Fruit fly (Drosophila melanogaster) whole organism, prepupa: ENCODE data around the gene dlp.

Experiments
- Blimp-1 ChIP-seq: fragments of 200-800 bp; sonication (Bioruptor generic); optimal IDR thresholded peaks from 3 replicates; lab custom pipeline; 2017; ENCODE audit warnings: missing biosample characterization, missing genetic modification characterization, mild to moderate bottlenecking, moderate library complexity, missing genetic modification reagents
- CG10631 ChIP-seq: fragments of 200-800 bp; sonication (Bioruptor generic); optimal IDR thresholded peaks from 2 replicates; lab custom pipeline; 2016; ENCODE audit warnings: missing biosample characterization, missing genetic modification characterization
- CG10669 ChIP-seq: fragments of 200-800 bp; sonication (Bioruptor generic); optimal IDR thresholded peaks from 3 replicates; lab custom pipeline; 2018; ENCODE audit warnings: missing biosample characterization, mild to moderate bottlenecking, missing genetic modification characterization, moderate library complexity
- CG11294 ChIP-seq: fragments of 200-800 bp; sonication (Bioruptor generic); IDR thresholded peaks from 2 replicates; pipeline ENCODE4 v1.3.6; 2022; ENCODE audit warnings: missing biosample characterization, missing genetic modification characterization
- CG11762 ChIP-seq: fragments of 200-800 bp; sonication (Bioruptor generic); optimal IDR thresholded peaks from 3 replicates; lab custom pipeline; 2016; ENCODE audit warnings: missing biosample characterization, missing genetic modification characterization; ENCODE audit not compliant: insufficient read depth
- CG1621 ChIP-seq: fragments of 200-800 bp; sonication (Bioruptor generic); optimal IDR thresholded peaks from 3 replicates; lab custom pipeline; 2018; ENCODE audit warnings: missing biosample characterization, mild to moderate bottlenecking, missing genetic modification characterization
- CG3032 ChIP-seq: fragments of 200-800 bp; optimal IDR thresholded peaks from 2 replicates; lab custom pipeline; 2019; ENCODE audit warnings: missing biosample characterization, mild to moderate bottlenecking, missing genetic modification characterization, moderate library complexity
- CG31627 ChIP-seq: fragments of 200-800 bp; sonication (Bioruptor generic); optimal IDR thresholded peaks from 3 replicates; lab custom pipeline; 2016; ENCODE audit warnings: missing biosample characterization, missing genetic modification characterization
- CG32006 ChIP-seq: fragments of 200-800 bp; sonication (Bioruptor generic); optimal IDR thresholded peaks from 3 replicates; lab custom pipeline; 2017; ENCODE audit warnings: missing biosample characterization, mild to moderate bottlenecking, missing genetic modification characterization
- CG34406 ChIP-seq: fragments of 200-800 bp; sonication (Bioruptor generic); optimal IDR thresholded peaks from 3 replicates; lab custom pipeline; 2016; ENCODE audit warnings: missing biosample characterization, missing genetic modification characterization
- CG3919 ChIP-seq: fragments of 200-800 bp; sonication (Bioruptor generic); optimal IDR thresholded peaks from 3 replicates; lab custom pipeline; 2016; ENCODE audit warnings: missing biosample characterization, missing genetic modification characterization
- CG4318 ChIP-seq: fragments of 200-800 bp; sonication (Bioruptor generic); optimal IDR thresholded peaks from 3 replicates; lab custom pipeline; 2017; ENCODE audit warnings: missing biosample characterization, mild to moderate bottlenecking, missing genetic modification characterization
- CG6276 ChIP-seq: fragments of 200-800 bp; sonication (Bioruptor generic); optimal IDR thresholded peaks from 2 replicates; lab custom pipeline; 2017; ENCODE audit warnings: missing biosample characterization, mild to moderate bottlenecking, missing genetic modification characterization
- CG6808 ChIP-seq: fragments of 200-800 bp; sonication (Bioruptor generic); optimal IDR thresholded peaks from 3 replicates; lab custom pipeline; 2017; ENCODE audit warnings: missing biosample characterization, missing genetic modification characterization, mild to moderate bottlenecking, moderate library complexity, missing genetic modification reagents
- CG6854 ChIP-seq: fragments of 200-800 bp; sonication (Bioruptor generic); optimal IDR thresholded peaks from 2 replicates; lab custom pipeline; 2017; ENCODE audit warnings: missing biosample characterization, mild to moderate bottlenecking, missing genetic modification characterization
- CG7368 ChIP-seq: fragments of 200-800 bp; sonication (Bioruptor generic); optimal IDR thresholded peaks from 3 replicates; lab custom pipeline; 2016; ENCODE audit warnings: missing biosample characterization, missing genetic modification characterization
- CG8119 ChIP-seq: fragments of 200-800 bp; sonication (Bioruptor generic); IDR thresholded peaks from 3 replicates; pipeline ENCODE4 v1.3.6; 2022; ENCODE audit warnings: missing biosample characterization, missing genetic modification characterization
- CG8632 ChIP-seq: fragments of 200-800 bp; sonication (Bioruptor generic); optimal IDR thresholded peaks from 3 replicates; lab custom pipeline; 2016; ENCODE audit warnings: missing biosample characterization, missing genetic modification characterization
- CG9139 ChIP-seq: fragments of 200-800 bp; sonication (Bioruptor generic); optimal IDR thresholded peaks from 3 replicates; lab custom pipeline; 2017; ENCODE audit warnings: missing biosample characterization, mild to moderate bottlenecking, missing genetic modification characterization
- Eip75B ChIP-seq: fragments of 200-800 bp; sonication (Bioruptor generic); optimal IDR thresholded peaks from 3 replicates; lab custom pipeline; 2016; ENCODE audit warnings: missing biosample characterization, missing genetic modification characterization
- Eip93F ChIP-seq: fragments of 200-800 bp; sonication (Bioruptor generic); optimal IDR thresholded peaks from 2 replicates; lab custom pipeline; 2016; ENCODE audit warnings: missing biosample characterization, mild to moderate bottlenecking, missing genetic modification characterization
- Ets96B ChIP-seq: fragments of 200-800 bp; optimal IDR thresholded peaks from 2 replicates; lab custom pipeline; 2019; ENCODE audit warnings: missing biosample characterization, mild to moderate bottlenecking, missing genetic modification characterization, moderate library complexity
- Hr38 ChIP-seq: sonication (Bioruptor generic); optimal IDR thresholded peaks from 2 replicates; lab custom pipeline; 2016; ENCODE audit warnings: missing biosample characterization, missing genetic modification characterization
- Hr39 ChIP-seq: fragments of 200-800 bp; sonication (Bioruptor generic); optimal IDR thresholded peaks from 2 replicates; lab custom pipeline; 2016; ENCODE audit warnings: missing biosample characterization, missing genetic modification characterization
- Hr4 ChIP-seq: fragments of 200-800 bp; sonication (Bioruptor generic); optimal IDR thresholded peaks from 3 replicates; lab custom pipeline; 2016; ENCODE audit warnings: missing biosample characterization, missing genetic modification characterization
- Lpt ChIP-seq: fragments of 200-800 bp; sonication (Bioruptor generic); optimal IDR thresholded peaks from 3 replicates; lab custom pipeline; 2016; ENCODE audit warnings: missing biosample characterization, missing genetic modification characterization
- Met ChIP-seq: fragments of 200-800 bp; sonication (Bioruptor generic); optimal IDR thresholded peaks from 3 replicates; lab custom pipeline; 2016; ENCODE audit warnings: missing biosample characterization, missing genetic modification characterization
- OdsH ChIP-seq: fragments of 200-800 bp; sonication (Bioruptor generic); optimal IDR thresholded peaks from 3 replicates; lab custom pipeline; 2016; ENCODE audit warnings: missing biosample characterization, missing genetic modification characterization
- Smox ChIP-seq: fragments of 200-800 bp; sonication (Bioruptor generic); optimal IDR thresholded peaks from 3 replicates; lab custom pipeline; 2016; ENCODE audit warnings: missing biosample characterization, missing genetic modification characterization
- Sox15 ChIP-seq: fragments of 200-800 bp; sonication (Bioruptor generic); optimal IDR thresholded peaks from 3 replicates; lab custom pipeline; 2016; ENCODE audit warnings: missing biosample characterization, missing genetic modification characterization
- achi ChIP-seq: fragments of 200-800 bp; sonication (Bioruptor generic); optimal IDR thresholded peaks from 3 replicates; lab custom pipeline; 2016; ENCODE audit warnings: missing biosample characterization, missing genetic modification characterization
- acj6 ChIP-seq: fragments of 200-800 bp; sonication (Bioruptor generic); optimal IDR thresholded peaks from 3 replicates; lab custom pipeline; 2016; ENCODE audit warnings: missing biosample characterization, missing genetic modification characterization
- cyc ChIP-seq: fragments of 200-800 bp; sonication (Bioruptor generic); optimal IDR thresholded peaks from 3 replicates; lab custom pipeline; 2016; ENCODE audit warnings: missing biosample characterization, missing genetic modification characterization
- dac ChIP-seq: fragments of 200-800 bp; sonication (Bioruptor generic); optimal IDR thresholded peaks from 2 replicates; lab custom pipeline; 2017; ENCODE audit warnings: missing biosample characterization, mild to moderate bottlenecking, missing genetic modification characterization
- dsx ChIP-seq: fragments of 200-800 bp; optimal IDR thresholded peaks from 3 replicates; lab custom pipeline; 2019; ENCODE audit warnings: missing biosample characterization, mild to moderate bottlenecking, missing genetic modification characterization, moderate library complexity; ENCODE audit not compliant: poor library complexity, severe bottlenecking
- eg ChIP-seq: fragments of 200-800 bp; sonication (Bioruptor generic); IDR thresholded peaks from 3 replicates; pipeline ENCODE4 v1.3.6; 2022; ENCODE audit warnings: missing biosample characterization, missing genetic modification characterization
- esn ChIP-seq: fragments of 200-800 bp; sonication (Bioruptor generic); optimal IDR thresholded peaks from 2 replicates; lab custom pipeline; 2016; ENCODE audit warnings: missing biosample characterization, mild to moderate bottlenecking, missing genetic modification characterization, moderate library complexity
- fd59A ChIP-seq: fragments of 200-800 bp; sonication (Bioruptor generic); optimal IDR thresholded peaks from 2 replicates; lab custom pipeline; 2017; ENCODE audit warnings: missing biosample characterization, mild to moderate bottlenecking, missing genetic modification characterization, missing genetic modification reagents
- fd85E ChIP-seq: fragments of 200-800 bp; sonication (Bioruptor generic); optimal IDR thresholded peaks from 3 replicates; lab custom pipeline; 2016; ENCODE audit warnings: missing biosample characterization, missing genetic modification characterization
- fkh ChIP-seq: fragments of 200-800 bp; sonication (Bioruptor generic); optimal IDR thresholded peaks from 3 replicates; lab custom pipeline; 2017; ENCODE audit warnings: missing biosample characterization, mild to moderate bottlenecking, missing genetic modification characterization, moderate library complexity
- lz ChIP-seq: fragments of 200-800 bp; sonication (Bioruptor generic); optimal IDR thresholded peaks from 3 replicates; lab custom pipeline; 2016; ENCODE audit warnings: missing biosample characterization, missing genetic modification characterization
- net ChIP-seq: fragments of 200-800 bp; sonication (Bioruptor generic); optimal IDR thresholded peaks from 3 replicates; lab custom pipeline; 2016; ENCODE audit warnings: missing biosample characterization, missing genetic modification characterization
- pdm3 ChIP-seq: fragments of 200-800 bp; sonication (Bioruptor generic); optimal IDR thresholded peaks from 3 replicates; lab custom pipeline; 2016; ENCODE audit warnings: missing biosample characterization, missing genetic modification characterization
- salr ChIP-seq, 2 experiments: fragments of 200-800 bp; sonication (Bioruptor generic); optimal IDR thresholded peaks; 3 replicates each; lab custom pipeline; 2016 to 2018; ENCODE audit warnings: missing biosample characterization in 2 of 2, missing genetic modification characterization in 2 of 2, mild to moderate bottlenecking in 1 of 2
- spab ChIP-seq: fragments of 200-800 bp; sonication (Bioruptor generic); optimal IDR thresholded peaks from 2 replicates; lab custom pipeline; 2017; ENCODE audit warnings: missing biosample characterization, mild to moderate bottlenecking, missing genetic modification characterization, missing genetic modification reagents
- ss ChIP-seq, 2 experiments: fragments of 200-800 bp; sonication (Bioruptor generic); optimal IDR thresholded peaks; 2 replicates in 1 of 2; 3 replicates in 1 of 2; lab custom pipeline; 2017 to 2018; ENCODE audit warnings: mild to moderate bottlenecking in 2 of 2, missing biosample characterization in 2 of 2, missing genetic modification characterization in 2 of 2, moderate library complexity in 1 of 2
- svp ChIP-seq: fragments of 200-800 bp; sonication (Bioruptor generic); peaks from one replicate; lab custom pipeline; 2016; ENCODE audit warnings: missing biosample characterization, missing genetic modification characterization
- topi ChIP-seq: fragments of 200-800 bp; sonication (Bioruptor generic); optimal IDR thresholded peaks from 3 replicates; lab custom pipeline; 2016; ENCODE audit warnings: missing biosample characterization, missing genetic modification characterization

The dlp gene

dm6 chr3L:14610458-14610857 lies 21.9 kb upstream of the dlp start (continued):
- TF ChIP-seq CG9139 (GFP tag; lab: Kevin White, UChicago) = peak; percentile 13
- peak; percentile 55 for TF ChIP-seq topi (GFP tag; lab: Kevin White, UChicago)
- TF ChIP-seq CG34406 (GFP tag; lab: Kevin White, UChicago) = peak; percentile 40
- TF ChIP-seq dac = no peak
- TF ChIP-seq CG31627 (GFP tag; lab: Kevin White, UChicago) = peak; percentile 15
- TF ChIP-seq CG6854 = no peak
- TF ChIP-seq Hr4 (GFP tag; lab: Kevin White, UChicago) = peak; percentile 10
- TF ChIP-seq fd59A (GFP tag; lab: Kevin White, UChicago) = peak; percentile 65
- TF ChIP-seq CG6808 (GFP tag; lab: Kevin White, UChicago) = peak; percentile 58
- TF ChIP-seq fkh (GFP tag; lab: Kevin White, UChicago) = no peak
- no peak for TF ChIP-seq Hr38
- peak; percentile 32 for TF ChIP-seq Smox (GFP tag; lab: Kevin White, UChicago)
- TF ChIP-seq eg (GFP tag; lab: Robert Waterston, UW) = no peak
- no peak for TF ChIP-seq CG7368 (GFP tag; lab: Kevin White, UChicago)
- TF ChIP-seq cyc (GFP tag; lab: Kevin White, UChicago) = peak; percentile 23
- TF ChIP-seq CG11762 = peak; percentile 48
- TF ChIP-seq CG10669 (GFP tag; lab: Kevin White, UChicago) = peak; percentile 65
- peak; percentile 59 for TF ChIP-seq esn (GFP tag; lab: Kevin White, UChicago)
- TF ChIP-seq Hr39 (GFP tag; lab: Kevin White, UChicago) = peak; percentile 42
- TF ChIP-seq Eip93F (GFP tag; lab: Kevin White, UChicago) = peak; percentile 4
- TF ChIP-seq CG3919 (GFP tag; lab: Kevin White, UChicago) = peak; percentile 54
- peak; percentile 36 for TF ChIP-seq dsx
- TF ChIP-seq Ets96B (tag; lab: Kevin White, UChicago) = peak; percentile 78
- peak; percentile 64 for TF ChIP-seq achi (GFP tag; lab: Kevin White, UChicago)
- peak; percentile 31 for TF ChIP-seq Lpt (GFP tag; lab: Kevin White, UChicago)
- peak; percentile 8 for TF ChIP-seq net
- TF ChIP-seq CG6276 (GFP tag; lab: Kevin White, UChicago) = no peak
- peak; percentile 64 for TF ChIP-seq Met
- TF ChIP-seq CG1621 = peak; percentile 31
- TF ChIP-seq Sox15 = peak; percentile 14
- no peak for TF ChIP-seq CG11294 (GFP tag; lab: Robert Waterston, UW)
- peak; percentile 68 for TF ChIP-seq svp
- TF ChIP-seq pdm3 = peak; percentile 34
- TF ChIP-seq CG32006 = peak; percentile 61
- peak; percentile 13 for TF ChIP-seq Eip75B (GFP tag; lab: Kevin White, UChicago)
- TF ChIP-seq CG10631 = peak; percentile 65

dm6 chr3L:14611406-14612335 lies 20.7 kb upstream of the dlp start:
- peak; percentile 31 for TF ChIP-seq achi (GFP tag; lab: Kevin White, UChicago)
- TF ChIP-seq OdsH (GFP tag; lab: Kevin White, UChicago) = peak; percentile 17
- TF ChIP-seq CG4318 = peak; percentile 3
- peak; percentile 21 for TF ChIP-seq acj6 (GFP tag; lab: Kevin White, UChicago)
- TF ChIP-seq Eip93F (GFP tag; lab: Kevin White, UChicago) = no peak
- no peak for TF ChIP-seq fd85E (GFP tag; lab: Kevin White, UChicago)
- no peak for TF ChIP-seq Blimp-1 (GFP tag; lab: Kevin White, UChicago)
- peak; percentile 4 for TF ChIP-seq lz
- TF ChIP-seq CG10631 = peak; percentile 43
- no peak for TF ChIP-seq Smox (GFP tag; lab: Kevin White, UChicago)
- TF ChIP-seq Eip75B (GFP tag; lab: Kevin White, UChicago) = no peak
- TF ChIP-seq ss (GFP tag; optimal IDR thresholded peaks at IDR 0.05; lab: Kevin White, UChicago) = peak; percentile 46 to 80
- peak in 1 of 2 experiments; percentile 42 for TF ChIP-seq salr (GFP tag; optimal IDR thresholded peaks at IDR 0.05; lab: Kevin White, UChicago)
- TF ChIP-seq CG8632 (GFP tag; lab: Kevin White, UChicago) = peak; percentile 60
- peak; percentile 98 for TF ChIP-seq dsx
- peak; percentile 17 for TF ChIP-seq CG9139 (GFP tag; lab: Kevin White, UChicago)
- no peak for TF ChIP-seq CG8119 (GFP tag; lab: Robert Waterston, UW)
- peak; percentile 68 for TF ChIP-seq CG3032
- TF ChIP-seq spab = peak; percentile 4
- peak; percentile 45 for TF ChIP-seq CG32006
- TF ChIP-seq fkh (GFP tag; lab: Kevin White, UChicago) = no peak
- TF ChIP-seq CG3919 (GFP tag; lab: Kevin White, UChicago) = peak; percentile 1
